Worm (Caenorhabditis elegans) whole organism, L4 larva: Measurements from ENCODE around the gene F29C4.4.
A peak's percentile ranks its signal among the peaks of the same experiment; 100 is the strongest.
"Not testable (repeated sequence)": the region's sequence is repeated elsewhere in the genome, so short reads cannot be mapped to it uniquely, and the experiment has no call there.

Source experiments
- D1046.2 ChIP-seq: fragments of 200-800 bp; sonication (Bioruptor generic); IDR thresholded peaks from 2 replicates; pipeline ENCODE4 v1.3.6; 2022; ENCODE audit warnings: missing genetic modification characterization, missing compliant biosample characterization
- F10B5.3 ChIP-seq: sonication (generic microtip); optimal IDR thresholded peaks from 2 replicates; lab custom pipeline; 2016; ENCODE audit warnings: mild to moderate bottlenecking, missing genetic modification characterization, missing compliant biosample characterization
- T26A8.4 ChIP-seq: fragments of 200-800 bp; sonication (Bioruptor generic); IDR thresholded peaks from 2 replicates; pipeline ENCODE4 v1.3.6; 2022; ENCODE audit warnings: missing genetic modification characterization, missing compliant biosample characterization
- Y105C5A.15 ChIP-seq: fragments of 200-800 bp; sonication (Bioruptor generic); IDR thresholded peaks from 2 replicates; pipeline ENCODE4 v1.3.6; 2022; ENCODE audit warnings: missing genetic modification characterization, missing compliant biosample characterization
- ZK337.2 ChIP-seq: fragments of 200-800 bp; sonication (Bioruptor generic); IDR thresholded peaks from 2 replicates; pipeline ENCODE4 v1.3.6; 2022; ENCODE audit warnings: missing genetic modification reagents, missing genetic modification characterization, missing compliant biosample characterization
- aha-1 ChIP-seq: fragments of 150-350 bp; peaks from one replicate; lab custom pipeline; 2014; ENCODE audit warnings: missing biosample characterization, missing genetic modification characterization
- ama-1 ChIP-seq: fragments of 150-350 bp; optimal IDR thresholded peaks from 2 replicates; lab custom pipeline; 2014; ENCODE audit warnings: inconsistent platforms, mixed read lengths
- ceh-20 ChIP-seq: fragments of 200-800 bp; sonication (Bioruptor generic); IDR thresholded peaks from 2 replicates; pipeline ENCODE4 v1.3.6; 2022; ENCODE audit warnings: missing genetic modification reagents, missing genetic modification characterization, missing compliant biosample characterization
- ceh-62 ChIP-seq: sonication (generic microtip); optimal IDR thresholded peaks from 2 replicates; lab custom pipeline; 2017; ENCODE audit warnings: missing biosample characterization, missing genetic modification characterization
- ces-1 ChIP-seq: fragments of 150-350 bp; sonication (generic microtip); optimal IDR thresholded peaks from 4 replicates; lab custom pipeline; 2014; ENCODE audit warnings: missing biosample characterization, missing genetic modification reagents, missing genetic modification characterization
- cey-2 ChIP-seq: sonication (generic microtip); optimal IDR thresholded peaks from 3 replicates; lab custom pipeline; 2017; ENCODE audit warnings: missing genetic modification characterization, mild to moderate bottlenecking, missing compliant biosample characterization, antibody characterized with exemption, borderline replicate concordance; ENCODE audit not compliant: insufficient read depth
- daf-19 ChIP-seq: fragments of 200-800 bp; sonication (Bioruptor generic); conservative IDR thresholded peaks from 2 replicates; pipeline ENCODE4 v1.3.6; 2022; ENCODE audit warnings: missing genetic modification characterization, missing compliant biosample characterization
- dmd-8 ChIP-seq: fragments of 200-800 bp; sonication (Bioruptor generic); IDR thresholded peaks from 2 replicates; pipeline ENCODE4 v1.3.6; 2022; ENCODE audit warnings: missing genetic modification characterization, missing compliant biosample characterization
- dmd-9 ChIP-seq: fragments of 200-800 bp; sonication (Bioruptor generic); IDR thresholded peaks from 2 replicates; pipeline ENCODE4 v1.3.6; 2022; ENCODE audit warnings: missing genetic modification reagents, missing genetic modification characterization, missing compliant biosample characterization
- fkh-10 ChIP-seq: fragments of 150-350 bp; optimal IDR thresholded peaks from 2 replicates; lab custom pipeline; 2014; ENCODE audit warnings: missing biosample characterization, missing genetic modification reagents, missing genetic modification characterization
- gei-8 ChIP-seq: fragments of 200-800 bp; sonication (Bioruptor generic); optimal IDR thresholded peaks from 2 replicates; lab custom pipeline; 2018; ENCODE audit warnings: mild to moderate bottlenecking, missing genetic modification characterization, missing compliant biosample characterization
- hmg-1.1 ChIP-seq: fragments of 200-800 bp; sonication (Bioruptor generic); IDR thresholded peaks from 2 replicates; pipeline ENCODE4 v1.3.6; 2022; ENCODE audit warnings: missing genetic modification reagents, missing genetic modification characterization, missing compliant biosample characterization
- lin-1 ChIP-seq: fragments of 200-800 bp; sonication (Bioruptor generic); IDR thresholded peaks from 2 replicates; pipeline ENCODE4 v1.3.6; 2022; ENCODE audit warnings: missing genetic modification reagents, missing genetic modification characterization, missing compliant biosample characterization
- lin-13 ChIP-seq: fragments of 150-350 bp; optimal IDR thresholded peaks from 2 replicates; lab custom pipeline; 2014; ENCODE audit warnings: missing biosample characterization, missing genetic modification reagents, missing genetic modification characterization
- lin-15B ChIP-seq: fragments of 150-350 bp; sonication (generic microtip); optimal IDR thresholded peaks from 3 replicates; lab custom pipeline; 2014; ENCODE audit warnings: missing biosample characterization, missing genetic modification characterization
- lin-29 ChIP-seq: fragments of 200-800 bp; sonication (Bioruptor generic); IDR thresholded peaks from 2 replicates; pipeline ENCODE4 v1.3.6; 2022; ENCODE audit warnings: missing genetic modification reagents, missing genetic modification characterization, missing compliant biosample characterization
- lsy-2 ChIP-seq, 2 experiments: fragments of 150-350 bp in 1 of 2; sonication (generic microtip) in 1 of 2; optimal IDR thresholded peaks; 2 replicates each; lab custom pipeline; 2014 to 2017; ENCODE audit warnings: missing biosample characterization in 2 of 2, missing genetic modification characterization in 2 of 2
- mdl-1 ChIP-seq, 2 experiments: fragments of 150-350 bp in 1 of 2; sonication (generic microtip) in 1 of 2; optimal IDR thresholded peaks; 2 replicates each; lab custom pipeline; 2014 to 2017; ENCODE audit warnings: missing biosample characterization in 2 of 2, missing genetic modification characterization in 2 of 2
- mes-2 ChIP-seq: sonication (generic microtip); optimal IDR thresholded peaks from 2 replicates; lab custom pipeline; 2016; ENCODE audit warnings: missing genotype, mild to moderate bottlenecking, missing genetic modification characterization, missing compliant biosample characterization; ENCODE audit not compliant: poor library complexity, severe bottlenecking
- nhr-10 ChIP-seq: fragments of 150-350 bp; optimal IDR thresholded peaks from 2 replicates; lab custom pipeline; 2014; ENCODE audit warnings: missing biosample characterization, missing genetic modification characterization
- nhr-48 ChIP-seq: sonication (generic microtip); optimal IDR thresholded peaks from 2 replicates; lab custom pipeline; 2016; ENCODE audit warnings: mild to moderate bottlenecking, missing genetic modification characterization, missing compliant biosample characterization
- pha-4 ChIP-seq, 2 experiments: fragments of 150-350 bp in 1 of 2; fragments of 200-800 bp in 1 of 2; sonication (Bioruptor generic) in 1 of 2; IDR thresholded peaks in 1 of 2; optimal IDR thresholded peaks in 1 of 2; 2 replicates each; pipeline versions ENCODE4 v1.3.6 to Lab custom; 2014 to 2022; ENCODE audit warnings: missing genetic modification characterization in 2 of 2, missing genetic modification reagents in 2 of 2, missing biosample characterization in 1 of 2, missing compliant biosample characterization in 1 of 2
- php-3 ChIP-seq: fragments of 200-800 bp; sonication (Bioruptor generic); IDR thresholded peaks from 2 replicates; pipeline ENCODE4 v1.3.6; 2022; ENCODE audit warnings: missing genetic modification reagents, missing genetic modification characterization, missing compliant biosample characterization
- saeg-2 ChIP-seq: fragments of 200-800 bp; sonication (Bioruptor generic); IDR thresholded peaks from 2 replicates; pipeline ENCODE4 v1.3.6; 2022; ENCODE audit warnings: missing genetic modification reagents, missing genetic modification characterization, missing compliant biosample characterization
- sdz-12 ChIP-seq: fragments of 200-800 bp; sonication (Bioruptor generic); optimal IDR thresholded peaks from 2 replicates; lab custom pipeline; 2018; ENCODE audit warnings: mild to moderate bottlenecking, missing genetic modification characterization, missing compliant biosample characterization
- skn-1 ChIP-seq: fragments of 150-350 bp; optimal IDR thresholded peaks from 2 replicates; lab custom pipeline; 2014; ENCODE audit warnings: missing biosample characterization, missing genetic modification characterization
- tag-97 ChIP-seq: fragments of 200-800 bp; sonication (Bioruptor generic); IDR thresholded peaks from 2 replicates; pipeline ENCODE4 v1.3.6; 2022; ENCODE audit warnings: missing genetic modification characterization, missing compliant biosample characterization
- unc-130 ChIP-seq: sonication (generic microtip); optimal IDR thresholded peaks from 2 replicates; lab custom pipeline; 2016; ENCODE audit warnings: missing genetic modification reagents, missing genetic modification characterization, missing compliant biosample characterization
- unc-39 ChIP-seq: sonication (generic microtip); optimal IDR thresholded peaks from 2 replicates; lab custom pipeline; 2017; ENCODE audit warnings: missing biosample characterization, missing genetic modification characterization
- unc-62 ChIP-seq, 3 experiments: fragments of 150-350 bp in 1 of 3; sonication (generic microtip); optimal IDR thresholded peaks in 2 of 3; peaks in 1 of 3; 1 replicate in 1 of 3; 2 replicates in 2 of 3; lab custom pipeline; 2014 to 2017; ENCODE audit warnings: missing biosample characterization in 3 of 3, missing genetic modification characterization in 3 of 3, missing genetic modification reagents in 3 of 3, missing genotype in 1 of 3
- zfp-2 ChIP-seq: sonication (generic microtip); optimal IDR thresholded peaks from 2 replicates; lab custom pipeline; 2016; ENCODE audit warnings: mild to moderate bottlenecking, missing genetic modification characterization, missing compliant biosample characterization
- zip-11 ChIP-seq: fragments of 200-800 bp; sonication (Bioruptor generic); IDR thresholded peaks from 2 replicates; pipeline ENCODE4 v1.3.6; 2022; ENCODE audit warnings: missing genetic modification characterization, missing compliant biosample characterization

Gene F29C4.4

ce11 chrIV:111377-111776 is at the start of gene F29C4.4:
TSS of gene F29C4.4 (plus strand) at chrIV:111677.
- TF ChIP-seq unc-39 (tag; lab: Kevin White, UChicago); hmg-1.1 (GFP tag; lab: Robert Waterston, UW); skn-1 (tag; lab: Kevin White, UChicago): not testable (repeated sequence)
- TF ChIP-seq, all 104 proteins: peak for 0; not testable (repeated sequence) for 104

- TF ChIP-seq daf-19 (GFP tag; lab: Robert Waterston, UW), result no peak
- TF ChIP-seq D1046.2, result 0 out of 2 replicates have a peak, but pooled peaks have one; percentile 53
- no peak for TF ChIP-seq ceh-20
Observed at ce11 chrIV:71266-71665, 40.2 kb upstream of the F29C4.4 start.

- TF ChIP-seq lsy-2 (tag; optimal IDR thresholded peaks at IDR 0.05; lab: Kevin White, UChicago) (no peak), saeg-2 (no peak), pha-4 (GFP tag; IDR thresholded peaks at IDR 0.05; lab: Robert Waterston, UW) (no peak), pha-4 (tag; optimal IDR thresholded peaks at IDR 0.05; lab: Kevin White, UChicago) (no peak), zfp-2 (tag; lab: Kevin White, UChicago) (no peak)
Observed at ce11 chrIV:73175-73574, 38.3 kb upstream of the F29C4.4 start.

- TF ChIP-seq unc-62 (GFP tag; optimal IDR thresholded peaks at IDR 0.05 in 1 of 2; lab: Kevin White, UChicago), result peak in 1 of 2 experiments; percentile 69
- no peak for TF ChIP-seq unc-62 (tag; optimal IDR thresholded peaks at IDR 0.05; lab: Kevin White, UChicago)
- no peak for TF ChIP-seq dmd-8 (GFP tag; lab: Robert Waterston, UW)
- TF ChIP-seq T26A8.4 (GFP tag; lab: Robert Waterston, UW), result no peak
Observed at ce11 chrIV:76070-76469, 35.4 kb upstream of the F29C4.4 start, which contains the start of gene T05C7.8. TSS of gene T05C7.8 (plus strand) at chrIV:76370.

DNA sequence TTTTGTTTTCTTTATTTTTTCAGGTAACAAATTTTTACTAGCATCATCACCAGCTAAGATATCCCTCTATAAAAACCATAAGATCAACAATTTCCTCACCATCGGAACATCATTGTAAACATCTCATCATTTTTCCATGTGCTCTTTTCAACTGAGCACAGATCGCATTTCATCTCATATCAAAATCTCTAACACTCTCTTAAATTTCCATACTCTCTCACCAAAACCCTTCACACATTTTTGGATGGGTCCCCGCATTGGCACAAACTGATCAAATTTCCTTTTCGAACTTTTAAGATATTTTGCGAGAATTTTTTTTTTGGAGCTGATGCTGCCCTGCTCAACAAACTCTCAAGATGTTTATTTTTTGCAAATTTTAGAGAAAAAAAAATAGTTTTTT is 34.1 kb upstream of the F29C4.4 start:
- peak in 1 of 2 experiments; percentile 70 for TF ChIP-seq unc-62 (GFP tag; optimal IDR thresholded peaks at IDR 0.05 in 1 of 2; lab: Kevin White, UChicago)
- no peak for TF ChIP-seq unc-62 (tag; optimal IDR thresholded peaks at IDR 0.05; lab: Kevin White, UChicago)
- TF ChIP-seq skn-1 (tag; lab: Kevin White, UChicago), result no peak

DNA sequence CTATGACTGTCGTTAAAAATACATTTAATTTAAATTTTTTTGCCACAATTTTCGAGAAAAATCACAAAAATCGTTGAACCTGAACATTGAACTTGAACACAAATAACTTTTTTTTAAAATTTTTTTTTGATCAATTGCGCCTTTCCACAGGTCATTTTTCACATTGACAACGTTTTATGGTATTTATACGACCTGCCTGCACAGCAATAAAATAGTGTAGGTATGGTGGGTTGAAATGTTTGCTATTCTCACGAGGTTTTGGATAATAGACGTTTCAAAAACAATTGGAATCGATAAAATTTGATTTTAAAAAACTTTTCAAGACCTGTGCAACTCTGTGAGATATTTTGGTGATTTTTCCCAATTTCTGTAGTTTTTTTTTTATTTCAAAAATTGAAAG is 33.3 kb upstream of the F29C4.4 start:
- no peak for TF ChIP-seq lin-13
- no peak for TF ChIP-seq lin-15B
- TF ChIP-seq hmg-1.1 (GFP tag; lab: Robert Waterston, UW), result no peak
- TF ChIP-seq ZK337.2 (GFP tag; lab: Robert Waterston, UW), result no peak
- TF ChIP-seq F10B5.3, result no peak
- TF ChIP-seq fkh-10, result no peak
- TF ChIP-seq daf-19 (GFP tag; lab: Robert Waterston, UW), result no peak
- TF ChIP-seq unc-39 (tag; lab: Kevin White, UChicago), result no peak
- peak in 1 of 2 experiments; percentile 74 for TF ChIP-seq unc-62 (GFP tag; optimal IDR thresholded peaks at IDR 0.05 in 1 of 2; lab: Kevin White, UChicago)
- TF ChIP-seq unc-62 (tag; optimal IDR thresholded peaks at IDR 0.05; lab: Kevin White, UChicago), result no peak
- no peak for TF ChIP-seq nhr-10 (tag; lab: Kevin White, UChicago)
- no peak for TF ChIP-seq mdl-1 (tag; optimal IDR thresholded peaks at IDR 0.05; lab: Kevin White, UChicago)
- no peak for TF ChIP-seq tag-97 (GFP tag; lab: Robert Waterston, UW)
- peak; percentile 65; the same call in 1 of the 2 replicates for TF ChIP-seq php-3 (GFP tag; lab: Robert Waterston, UW)
- TF ChIP-seq aha-1 (tag; lab: Kevin White, UChicago), result no peak
- no peak for TF ChIP-seq sdz-12 (GFP tag; lab: Kevin White, UChicago)
- no peak for TF ChIP-seq saeg-2
- TF ChIP-seq, all 104 proteins: peak for 2

ce11 chrIV:79205-79604 is 32.3 kb upstream of the F29C4.4 start, which contains the start of gene T05C7.9:
TSS of gene T05C7.9 (plus strand) at chrIV:79276.
- TF ChIP-seq mdl-1 (tag; optimal IDR thresholded peaks at IDR 0.05; lab: Kevin White, UChicago) (peak in 1 of 2 experiments; percentile 19), cey-2 (tag; lab: Kevin White, UChicago) (no peak), dmd-9 (GFP tag; lab: Robert Waterston, UW) (no peak), lin-15B (no peak), unc-130 (GFP tag; lab: Kevin White, UChicago) (no peak), aha-1 (tag; lab: Kevin White, UChicago) (peak; percentile 49), lin-1 (GFP tag; lab: Robert Waterston, UW) (no peak), ama-1 (lab: Kevin White, UChicago) (no peak), gei-8 (GFP tag; lab: Kevin White, UChicago) (no peak), Y105C5A.15 (GFP tag; lab: Robert Waterston, UW) (no peak), zip-11 (no peak), hmg-1.1 (GFP tag; lab: Robert Waterston, UW) (0 out of 2 replicates have a peak, but pooled peaks have one; percentile 27), nhr-48 (tag; lab: Kevin White, UChicago) (no peak), mes-2 (tag; lab: Kevin White, UChicago) (no peak), ces-1 (no peak), ceh-62 (tag; lab: Kevin White, UChicago) (no peak), lin-29 (GFP tag; lab: Robert Waterston, UW) (no peak)
